ENCODE assay signal across 1 fruit fly cellular context in the genomic region with DNA sequence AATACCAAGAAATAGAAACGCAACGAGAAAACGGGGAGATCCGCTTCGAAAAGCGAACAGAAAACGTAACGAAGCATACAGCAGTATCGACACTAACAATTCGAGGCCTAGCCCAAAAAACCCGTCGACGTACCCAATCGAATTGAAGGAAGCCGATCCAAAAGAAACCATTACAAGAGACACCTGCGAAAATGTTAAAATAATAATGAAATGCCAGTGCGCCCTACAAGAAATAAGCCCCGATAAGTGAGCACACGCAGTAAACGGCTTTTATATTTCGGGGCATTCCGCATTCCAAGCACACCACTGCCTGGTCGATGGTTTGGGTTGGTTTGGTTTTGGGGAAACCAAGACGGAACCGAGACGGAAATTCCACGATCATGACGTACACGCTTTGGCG.
TF ChIP-seq lines count a peak whose summit lies in the region.

No protein-coding gene starts in this region.

TF ChIP-seq in whole organism, embryonic, 481 proteins besides CTCF, POLR2A, EP300 and RAD21 (continued from another document):
- TF ChIP-seq CG32767 (GFP tag; IDR thresholded peaks at IDR 0.05; lab: Robert Waterston, UW) (no peak), CG10543 (GFP tag; optimal IDR thresholded peaks at IDR 0.05; lab: Kevin White, UChicago) (peak; percentile 45), schlank (tag; optimal IDR thresholded peaks at IDR 0.05; lab: Kevin White, UChicago) (no peak), so (GFP tag; IDR thresholded peaks at IDR 0.05; lab: Robert Waterston, UW) (no peak), CG12659 (GFP tag; optimal IDR thresholded peaks at IDR 0.05; lab: Kevin White, UChicago) (no peak), sens (GFP tag; lab: Kevin White, UChicago) (peak; percentile 75), CG17568 (GFP tag; optimal IDR thresholded peaks at IDR 0.05; lab: Kevin White, UChicago) (no peak), bigmax (GFP tag; optimal IDR thresholded peaks at IDR 0.05; lab: Kevin White, UChicago) (no peak), CG15269 (tag; optimal IDR thresholded peaks at IDR 0.05; lab: Kevin White, UChicago) (peak; percentile 56), ac (GFP tag; optimal IDR thresholded peaks at IDR 0.05; lab: Kevin White, UChicago) (no peak), kni (GFP tag; optimal IDR thresholded peaks at IDR 0.05; lab: Kevin White, UChicago) (peak; percentile 78), Dek (tag; optimal IDR thresholded peaks at IDR 0.05; lab: Kevin White, UChicago) (peak; percentile 4), oc (tag; optimal IDR thresholded peaks at IDR 0.05; lab: Kevin White, UChicago) (peak; percentile 50)
